Fruit fly (Drosophila melanogaster): ENCODE results near the gene CG43447.

DNA sequence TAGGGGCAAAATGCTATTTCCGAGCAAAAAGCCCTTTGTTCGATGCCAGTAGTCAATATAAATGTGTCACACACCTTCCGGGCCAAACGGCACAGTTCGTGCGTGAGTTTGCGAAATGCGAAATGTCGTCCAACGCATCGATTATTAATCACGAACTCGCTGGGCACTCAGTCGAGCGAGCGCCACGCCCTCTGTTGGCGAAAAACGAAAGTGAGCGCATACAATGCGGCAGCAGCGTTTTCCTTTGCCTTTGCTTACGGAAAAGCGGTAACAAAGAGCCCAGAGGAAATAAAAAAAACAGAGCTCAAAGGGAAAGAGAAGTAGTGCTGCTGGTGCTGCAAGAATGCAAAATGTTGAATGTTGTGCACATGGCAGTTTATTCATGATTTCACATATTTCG is 37.4 kb downstream of the CG43447 start:
- no peak for TF ChIP-seq cic (GFP tag; optimal IDR thresholded peaks at IDR 0.05)
- no peak for TF ChIP-seq CG12768 (GFP tag; optimal IDR thresholded peaks at IDR 0.05)

Measured in whole organism, adult.